Worm (Caenorhabditis elegans) whole organism, L2 larva: Measurements from ENCODE around the gene srv-7.

ENCODE experiments used
- dmd-4 ChIP-seq: sonication (generic microtip); optimal IDR thresholded peaks from 2 replicates; lab custom pipeline; 2017; ENCODE audit warnings: missing biosample characterization, missing genetic modification characterization
- lsy-2 ChIP-seq, 2 experiments: fragments of 150-350 bp in 1 of 2; sonication (generic microtip) in 1 of 2; optimal IDR thresholded peaks; 2 replicates each; lab custom pipeline; 2014 to 2017; ENCODE audit warnings: missing biosample characterization in 2 of 2, missing genetic modification characterization in 2 of 2
- mab-5 ChIP-seq: fragments of 150-350 bp; optimal IDR thresholded peaks from 2 replicates; lab custom pipeline; 2014; ENCODE audit warnings: missing biosample characterization, missing genetic modification characterization
- mdl-1 ChIP-seq, 2 experiments: fragments of 150-350 bp in 1 of 2; sonication (generic microtip) in 1 of 2; optimal IDR thresholded peaks; 2 replicates each; lab custom pipeline; 2017; ENCODE audit warnings: missing biosample characterization in 2 of 2, missing genetic modification characterization in 2 of 2
- nhr-10 ChIP-seq: sonication (generic microtip); optimal IDR thresholded peaks from 2 replicates; lab custom pipeline; 2017; ENCODE audit warnings: missing biosample characterization, missing genetic modification characterization
- nhr-25 ChIP-seq: fragments of 150-350 bp; sonication (generic microtip); optimal IDR thresholded peaks from 3 replicates; lab custom pipeline; 2014; ENCODE audit warnings: missing biosample characterization, missing genetic modification characterization
- nhr-77 ChIP-seq: fragments of 150-350 bp; optimal IDR thresholded peaks from 2 replicates; lab custom pipeline; 2014; ENCODE audit warnings: missing biosample characterization, missing genetic modification characterization
- snpc-4 ChIP-seq: fragments of 150-350 bp; optimal IDR thresholded peaks from 2 replicates; lab custom pipeline; 2014; ENCODE audit warnings: missing biosample characterization, missing genetic modification characterization
- unc-39 ChIP-seq: fragments of 150-350 bp; optimal IDR thresholded peaks from 2 replicates; lab custom pipeline; 2014; ENCODE audit warnings: missing biosample characterization, missing genetic modification characterization

ce11 chrX:5629941-5630340, 17.8 kb downstream of the srv-7 start, which contains the start of gene argn-1:
- TF ChIP-seq mdl-1 (tag; optimal IDR thresholded peaks at IDR 0.05; lab: Kevin White, UChicago) (peak; percentile 53 to 57), nhr-77 (tag; lab: Kevin White, UChicago) (no peak), unc-39 (tag; lab: Kevin White, UChicago) (no peak), lsy-2 (tag; optimal IDR thresholded peaks at IDR 0.05; lab: Kevin White, UChicago) (no peak), snpc-4 (tag; lab: Kevin White, UChicago) (no peak), nhr-25 (tag; lab: Kevin White, UChicago) (peak; percentile 79), mab-5 (tag; lab: Kevin White, UChicago) (no peak), dmd-4 (tag; lab: Kevin White, UChicago) (no peak), nhr-10 (tag; lab: Kevin White, UChicago) (no peak)
